Fruit fly (Drosophila melanogaster) whole organism, adult: ENCODE data around the gene lbl.

Experiments
- CG11617 ChIP-seq: fragments of 200-800 bp; sonication (Bioruptor generic); optimal IDR thresholded peaks from 2 replicates; lab custom pipeline; 2017; ENCODE audit warnings: mild to moderate bottlenecking, missing biosample characterization, missing genetic modification reagents, missing genetic modification characterization
- CG12768 ChIP-seq: fragments of 200-800 bp; sonication (Bioruptor generic); optimal IDR thresholded peaks from 2 replicates; lab custom pipeline; 2017; ENCODE audit warnings: missing biosample characterization, missing genetic modification characterization, mild to moderate bottlenecking, moderate library complexity, missing genetic modification reagents
- CG14711 ChIP-seq: fragments of 200-800 bp; sonication (Bioruptor generic); optimal IDR thresholded peaks from 2 replicates; lab custom pipeline; 2018; ENCODE audit warnings: missing biosample characterization, mild to moderate bottlenecking, missing genetic modification characterization, moderate library complexity
- CG1620 ChIP-seq: fragments of 200-800 bp; sonication (Bioruptor generic); optimal IDR thresholded peaks from 2 replicates; lab custom pipeline; 2016; ENCODE audit warnings: missing biosample characterization, missing genetic modification characterization
- CG33017 ChIP-seq: fragments of 200-800 bp; sonication (Bioruptor generic); optimal IDR thresholded peaks from 2 replicates; lab custom pipeline; 2018; ENCODE audit warnings: missing biosample characterization, mild to moderate bottlenecking, missing genetic modification characterization, moderate library complexity
- CG5204 ChIP-seq: fragments of 200-800 bp; sonication (Bioruptor generic); optimal IDR thresholded peaks from 2 replicates; lab custom pipeline; 2016; ENCODE audit warnings: missing biosample characterization, missing genetic modification characterization
- CG7045 ChIP-seq: fragments of 200-800 bp; sonication (Bioruptor generic); optimal IDR thresholded peaks from 2 replicates; lab custom pipeline; 2017; ENCODE audit warnings: missing biosample characterization, mild to moderate bottlenecking, missing genetic modification characterization
- CG7101 ChIP-seq: fragments of 200-800 bp; sonication (Bioruptor generic); optimal IDR thresholded peaks from 2 replicates; lab custom pipeline; 2018; ENCODE audit warnings: missing biosample characterization, mild to moderate bottlenecking, missing genetic modification characterization, moderate library complexity
- Clk ChIP-seq: fragments of 200-800 bp; sonication (Bioruptor generic); optimal IDR thresholded peaks from 2 replicates; lab custom pipeline; 2017; ENCODE audit warnings: missing biosample characterization, missing genetic modification characterization
- Crg-1 ChIP-seq: fragments of 200-800 bp; sonication (Bioruptor generic); optimal IDR thresholded peaks from 2 replicates; lab custom pipeline; 2016; ENCODE audit warnings: missing biosample characterization, missing genetic modification characterization
- Hr96 ChIP-seq: fragments of 200-800 bp; sonication (Bioruptor generic); optimal IDR thresholded peaks from 2 replicates; lab custom pipeline; 2016; ENCODE audit warnings: missing biosample characterization, missing genetic modification characterization
- Mnt ChIP-seq: fragments of 200-800 bp; sonication (Bioruptor generic); optimal IDR thresholded peaks from 2 replicates; lab custom pipeline; 2016; ENCODE audit warnings: missing biosample characterization, mild to moderate bottlenecking, missing genetic modification characterization
- bab1 ChIP-seq: fragments of 200-800 bp; sonication (Bioruptor generic); optimal IDR thresholded peaks from 3 replicates; lab custom pipeline; 2019; ENCODE audit warnings: missing biosample characterization, mild to moderate bottlenecking, missing genetic modification characterization, moderate library complexity
- cic ChIP-seq: fragments of 200-800 bp; sonication (Bioruptor generic); optimal IDR thresholded peaks from 2 replicates; lab custom pipeline; 2017; ENCODE audit warnings: missing biosample characterization, mild to moderate bottlenecking, missing genetic modification characterization, moderate library complexity
- cnc ChIP-seq, 2 experiments: fragments of >200 bp; optimal IDR thresholded peaks; 2 replicates each; lab custom pipeline; 2017
- kay ChIP-seq: fragments of 200-800 bp; sonication (Bioruptor generic); peaks from one replicate; lab custom pipeline; 2016; ENCODE audit warnings: missing biosample characterization, missing genetic modification characterization, borderline replicate concordance
- ovo ChIP-seq: fragments of 200-800 bp; sonication (Bioruptor generic); optimal IDR thresholded peaks from 2 replicates; lab custom pipeline; 2016; ENCODE audit warnings: missing biosample characterization, missing genetic modification characterization
- pad ChIP-seq: fragments of 200-800 bp; sonication (Bioruptor generic); optimal IDR thresholded peaks from 3 replicates; lab custom pipeline; 2017; ENCODE audit warnings: missing biosample characterization, missing genetic modification characterization, mild to moderate bottlenecking, moderate library complexity, missing genetic modification reagents
- tj ChIP-seq: fragments of 200-800 bp; sonication (Bioruptor generic); optimal IDR thresholded peaks from 3 replicates; lab custom pipeline; 2017; ENCODE audit warnings: missing biosample characterization, mild to moderate bottlenecking, missing genetic modification characterization, moderate library complexity
- toe ChIP-seq: fragments of 200-800 bp; sonication (Bioruptor generic); optimal IDR thresholded peaks from 2 replicates; lab custom pipeline; 2016; ENCODE audit warnings: missing biosample characterization, missing genetic modification characterization

Gene lbl

DNA sequence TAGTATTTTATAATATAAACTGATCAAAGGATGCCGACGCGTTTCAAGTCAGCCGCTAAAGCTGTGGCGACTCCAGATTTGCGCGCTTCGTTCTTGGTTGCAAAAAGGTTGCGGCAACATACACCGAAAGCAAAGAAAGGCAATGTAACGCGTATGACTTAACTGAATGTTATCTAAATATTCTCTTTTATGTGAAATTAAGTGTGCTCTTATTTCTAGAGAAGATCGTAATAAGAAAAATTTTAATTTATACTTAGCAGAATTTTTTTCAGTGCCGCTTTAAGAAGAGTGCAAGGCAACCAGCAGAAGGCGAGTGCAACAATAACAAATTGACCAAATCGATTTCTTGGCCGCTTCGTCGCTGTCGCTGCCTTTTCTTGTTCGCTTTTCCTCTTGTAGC is 18.2 kb upstream of the lbl start:
- TF ChIP-seq bab1 (GFP tag; lab: Kevin White, UChicago) (no peak), Mnt (GFP tag; lab: Kevin White, UChicago) (no peak), Clk (GFP tag; lab: Kevin White, UChicago) (no peak), CG11617 (GFP tag; lab: Kevin White, UChicago) (no peak), Hr96 (GFP tag; lab: Kevin White, UChicago) (no peak), CG7101 (tag; lab: Kevin White, UChicago) (no peak), CG14711 (tag; lab: Kevin White, UChicago) (no peak), CG33017 (tag; lab: Kevin White, UChicago) (no peak), kay (GFP tag; lab: Kevin White, UChicago) (no peak)

DNA sequence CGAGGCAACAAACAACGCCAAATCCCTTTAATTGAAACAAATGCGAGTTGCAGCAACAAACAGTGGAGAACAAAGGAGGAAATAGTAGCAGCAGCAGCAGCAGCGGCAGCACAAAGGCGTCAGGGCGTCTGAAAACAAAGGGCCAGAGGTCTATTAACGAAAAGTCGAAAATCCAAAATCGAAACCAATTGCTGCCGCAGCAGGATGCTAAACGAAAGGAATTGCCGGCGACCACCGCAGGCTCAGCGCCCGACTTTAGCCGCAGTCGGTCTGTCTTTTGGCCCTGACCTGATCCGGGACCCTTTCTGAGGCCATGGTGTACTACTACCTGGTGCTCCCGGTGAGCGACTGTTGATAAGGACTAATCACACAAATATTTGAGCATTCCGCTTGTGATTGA is 13.7 kb upstream of the lbl start:
- TF ChIP-seq CG7045 (GFP tag; lab: Kevin White, UChicago): no peak
- TF ChIP-seq CG33017 (tag; lab: Kevin White, UChicago): no peak
- TF ChIP-seq CG14711 (tag; lab: Kevin White, UChicago): no peak
- TF ChIP-seq cic (GFP tag; lab: Kevin White, UChicago): no peak
- TF ChIP-seq CG5204: no peak
- no peak for TF ChIP-seq CG7101 (tag; lab: Kevin White, UChicago)
- TF ChIP-seq ovo: no peak

DNA sequence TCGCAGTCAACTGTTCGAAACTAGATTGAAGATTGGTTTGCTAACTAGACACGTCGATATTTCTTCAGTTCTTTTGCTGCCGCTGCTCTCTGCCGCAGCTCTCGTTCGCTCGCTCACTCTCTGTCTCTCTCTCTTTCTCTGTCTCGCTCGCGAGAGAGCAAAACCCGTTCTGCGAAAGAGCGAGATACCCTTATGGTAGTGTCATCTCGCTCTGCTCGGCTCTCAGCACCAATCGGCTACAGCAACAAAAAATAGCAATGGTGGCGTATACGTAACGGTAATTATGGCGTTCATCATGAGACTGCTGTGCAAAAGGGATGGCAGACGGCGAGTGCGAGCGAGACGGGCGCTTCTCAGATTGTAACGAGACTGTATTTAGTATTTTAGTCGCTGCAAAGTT is 12.4 kb upstream of the lbl start, which contains the start of gene lbe:
Gene lbe (minus strand): TSS at position 204 of the 400 bp plus-strand sequence.
- no peak for TF ChIP-seq tj
- TF ChIP-seq pad (GFP tag; lab: Kevin White, UChicago): peak; percentile 24
- peak; percentile 86 for TF ChIP-seq ovo

DNA sequence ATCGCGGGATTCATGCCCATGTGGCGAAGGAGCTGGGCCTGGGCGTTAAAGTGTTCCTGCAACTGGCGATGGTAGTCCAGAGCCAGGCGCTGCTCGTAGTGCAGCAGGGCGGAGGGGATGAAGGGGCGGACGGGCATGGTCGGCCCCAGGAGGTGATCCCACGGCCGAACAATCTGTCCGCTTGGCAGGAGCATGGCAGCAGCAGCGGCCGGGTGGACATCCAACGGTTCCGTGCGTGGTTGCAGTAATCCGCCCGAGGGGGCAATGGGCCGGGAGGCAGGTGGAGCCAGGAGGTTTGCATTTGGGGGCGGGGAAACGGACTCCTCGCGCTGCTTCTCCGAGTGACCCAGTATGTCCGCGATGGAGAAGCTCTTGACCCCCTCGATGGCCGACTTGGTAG is 11.4 kb upstream of the lbl start:
- TF ChIP-seq CG5204 (no peak), ovo (no peak)

DNA sequence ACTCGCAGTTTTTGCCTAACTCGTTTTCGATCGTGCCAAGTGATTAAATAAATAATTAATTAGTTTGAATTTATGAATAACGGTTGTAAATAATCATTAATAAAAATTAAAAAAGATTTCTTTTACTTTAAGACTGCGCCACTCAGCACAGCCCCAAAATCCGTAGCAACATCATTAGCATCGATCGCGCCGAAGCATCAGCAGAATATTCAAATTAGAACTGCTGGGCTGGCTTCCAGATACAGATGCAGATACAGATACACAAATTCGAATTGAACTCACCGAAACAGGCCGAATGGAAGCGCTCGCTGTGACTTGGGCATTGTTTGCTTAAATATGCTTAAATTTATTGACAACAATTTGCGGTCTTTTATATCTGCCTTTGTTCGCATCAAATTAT is 6.8 kb upstream of the lbl start:
- TF ChIP-seq CG11617 (GFP tag; lab: Kevin White, UChicago) (no peak), CG14711 (tag; lab: Kevin White, UChicago) (no peak), bab1 (GFP tag; lab: Kevin White, UChicago) (no peak), Hr96 (GFP tag; lab: Kevin White, UChicago) (no peak)

DNA sequence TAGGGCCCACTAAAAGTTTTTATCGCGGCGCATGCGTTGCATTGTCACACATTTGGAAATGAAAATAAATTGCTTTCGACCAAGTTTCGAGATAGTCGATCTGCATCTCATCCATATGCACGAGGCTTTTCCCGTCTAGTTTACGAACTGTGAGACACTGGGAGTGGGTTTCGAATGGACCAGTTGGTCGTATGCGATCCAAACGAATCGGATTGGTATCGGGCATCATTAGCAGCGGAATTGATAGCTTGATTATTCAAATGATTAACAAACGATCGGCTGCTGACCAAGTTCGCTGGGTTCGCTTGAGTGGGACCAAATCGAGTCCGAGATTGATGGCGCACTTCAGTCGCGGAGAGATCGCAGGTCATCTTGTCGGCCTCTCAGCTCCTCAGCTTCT is 6.2 kb upstream of the lbl start:
- TF ChIP-seq Mnt (GFP tag; lab: Kevin White, UChicago): no peak
- no peak for TF ChIP-seq CG7045 (GFP tag; lab: Kevin White, UChicago)
- no peak for TF ChIP-seq cic (GFP tag; lab: Kevin White, UChicago)
- TF ChIP-seq pad (GFP tag; lab: Kevin White, UChicago): no peak
- TF ChIP-seq CG12768 (GFP tag; lab: Kevin White, UChicago): no peak
- no peak for TF ChIP-seq CG11617 (GFP tag; lab: Kevin White, UChicago)
- TF ChIP-seq CG1620 (GFP tag; lab: Kevin White, UChicago): no peak
- no peak for TF ChIP-seq Clk (GFP tag; lab: Kevin White, UChicago)
- TF ChIP-seq ovo: no peak
- TF ChIP-seq Crg-1: no peak
- TF ChIP-seq CG7101 (tag; lab: Kevin White, UChicago): no peak
- no peak for TF ChIP-seq tj
- no peak for TF ChIP-seq CG33017 (tag; lab: Kevin White, UChicago)
- TF ChIP-seq cnc (optimal IDR thresholded peaks at IDR 0.05; lab: Kevin White, UChicago): no peak
- TF ChIP-seq toe (GFP tag; lab: Kevin White, UChicago): no peak
- TF ChIP-seq Hr96 (GFP tag; lab: Kevin White, UChicago): no peak
- no peak for TF ChIP-seq CG14711 (tag; lab: Kevin White, UChicago)
- no peak for TF ChIP-seq kay (GFP tag; lab: Kevin White, UChicago)
- TF ChIP-seq bab1 (GFP tag; lab: Kevin White, UChicago): no peak

DNA sequence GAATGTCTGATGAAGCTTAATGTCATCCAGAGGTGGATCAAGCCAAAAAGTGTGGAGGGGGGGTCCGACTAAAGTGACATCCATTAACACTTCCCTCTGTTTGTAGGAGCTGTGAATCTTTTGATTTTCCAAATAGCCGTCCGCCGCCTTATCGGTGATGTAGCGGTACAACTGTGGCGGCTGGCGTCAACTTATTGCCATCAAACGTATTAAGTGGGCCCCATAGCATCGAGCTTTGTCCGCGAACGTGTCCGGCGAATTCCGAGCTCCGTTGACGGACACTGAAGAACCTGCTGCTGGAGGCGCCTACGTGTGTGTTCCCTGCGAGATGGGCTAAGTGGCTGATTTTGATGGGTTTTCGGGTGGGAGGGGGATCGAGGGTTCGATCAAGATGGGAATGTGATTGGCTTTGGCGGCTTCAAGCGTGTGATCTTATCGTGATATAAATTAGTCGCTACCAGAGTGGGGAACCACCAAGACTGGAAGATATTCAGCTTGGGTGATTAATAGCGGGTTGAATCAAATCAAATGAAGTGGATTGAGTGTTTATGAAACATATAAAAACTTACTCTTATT is 3.7 kb upstream of the lbl start:
- no peak for TF ChIP-seq bab1 (GFP tag; lab: Kevin White, UChicago)
- no peak for TF ChIP-seq Mnt (GFP tag; lab: Kevin White, UChicago)
- no peak for TF ChIP-seq tj
- no peak for TF ChIP-seq CG5204
- no peak for TF ChIP-seq kay (GFP tag; lab: Kevin White, UChicago)
- TF ChIP-seq Clk (GFP tag; lab: Kevin White, UChicago): no peak
- TF ChIP-seq Hr96 (GFP tag; lab: Kevin White, UChicago): no peak
- TF ChIP-seq CG14711 (tag; lab: Kevin White, UChicago): no peak
- no peak for TF ChIP-seq cic (GFP tag; lab: Kevin White, UChicago)
- no peak for TF ChIP-seq ovo
- TF ChIP-seq cnc (optimal IDR thresholded peaks at IDR 0.05; lab: Kevin White, UChicago): no peak
- TF ChIP-seq Crg-1: no peak
- no peak for TF ChIP-seq CG33017 (tag; lab: Kevin White, UChicago)
- TF ChIP-seq CG11617 (GFP tag; lab: Kevin White, UChicago): no peak
- TF ChIP-seq CG7045 (GFP tag; lab: Kevin White, UChicago): no peak
